Fruit fly (Drosophila melanogaster) whole organism, embryonic: ENCODE data around the gene CG16734.

Experiments
- Ada2b ChIP-seq: fragments of 200-800 bp; sonication (Bioruptor generic); IDR thresholded peaks from 2 replicates; pipeline ENCODE4 v1.3.6; 2022; ENCODE audit warnings: missing biosample characterization, missing genetic modification characterization
- Aef1 ChIP-seq: fragments of 200-800 bp; sonication (Bioruptor generic); IDR thresholded peaks from 3 replicates; pipeline ENCODE4 v1.3.6; 2022; ENCODE audit warnings: missing biosample characterization, missing genetic modification characterization
- Asciz ChIP-seq: fragments of 200-800 bp; sonication (Bioruptor generic); optimal IDR thresholded peaks from 2 replicates; lab custom pipeline; 2017; ENCODE audit warnings: missing biosample characterization, mild to moderate bottlenecking, missing genetic modification characterization, missing genetic modification reagents
- BtbVII ChIP-seq: fragments of 200-800 bp; sonication (Bioruptor generic); optimal IDR thresholded peaks from 3 replicates; lab custom pipeline; 2017; ENCODE audit warnings: missing biosample characterization, mild to moderate bottlenecking, missing genetic modification characterization
- Bteb2 ChIP-seq: fragments of 200-800 bp; sonication (Bioruptor generic); optimal IDR thresholded peaks from 2 replicates; lab custom pipeline; 2016; ENCODE audit warnings: missing biosample characterization, missing genetic modification characterization
- CG10543 ChIP-seq: fragments of 200-800 bp; sonication (Bioruptor generic); optimal IDR thresholded peaks from 3 replicates; lab custom pipeline; 2017; ENCODE audit warnings: missing biosample characterization, mild to moderate bottlenecking, missing genetic modification characterization, moderate library complexity
- CG11398 ChIP-seq: fragments of 200-800 bp; sonication (Bioruptor generic); optimal IDR thresholded peaks from 2 replicates; lab custom pipeline; 2016; ENCODE audit warnings: missing biosample characterization, missing genetic modification characterization
- CG11695 ChIP-seq: fragments of 200-800 bp; sonication (Bioruptor generic); IDR thresholded peaks from 3 replicates; pipeline ENCODE4 v1.3.6; 2022; ENCODE audit warnings: missing biosample characterization, missing genetic modification characterization
- CG13287 ChIP-seq: fragments of 200-800 bp; sonication (Bioruptor generic); IDR thresholded peaks from 2 replicates; pipeline ENCODE4 v1.3.6; 2022; ENCODE audit warnings: missing biosample characterization, missing genetic modification characterization; ENCODE audit not compliant: partially characterized antibody
- CG14667 ChIP-seq: fragments of 200-800 bp; sonication (Bioruptor generic); IDR thresholded peaks from 2 replicates; pipeline ENCODE4 v1.3.6; 2022; ENCODE audit warnings: missing biosample characterization, missing genetic modification characterization
- CG1647 ChIP-seq: fragments of 200-800 bp; sonication (Bioruptor generic); optimal IDR thresholded peaks from 3 replicates; lab custom pipeline; 2016; ENCODE audit warnings: missing biosample characterization, missing genetic modification characterization
- CG17186 ChIP-seq: fragments of 200-800 bp; sonication (Bioruptor generic); optimal IDR thresholded peaks from 3 replicates; lab custom pipeline; 2017; ENCODE audit warnings: missing biosample characterization, missing genetic modification reagents, missing genetic modification characterization
- CG17829 ChIP-seq: fragments of 200-800 bp; optimal IDR thresholded peaks from 2 replicates; lab custom pipeline; 2019; ENCODE audit warnings: missing biosample characterization, mild to moderate bottlenecking, missing genetic modification characterization, moderate library complexity
- CG18011 ChIP-seq: fragments of 200-800 bp; sonication (Bioruptor generic); optimal IDR thresholded peaks from 2 replicates; lab custom pipeline; 2017; ENCODE audit warnings: missing biosample characterization, missing genetic modification characterization, mild to moderate bottlenecking, moderate library complexity, missing genotype
- CG2712 ChIP-seq: fragments of 200-800 bp; optimal IDR thresholded peaks from 3 replicates; lab custom pipeline; 2019; ENCODE audit warnings: missing biosample characterization, mild to moderate bottlenecking, missing genetic modification characterization, moderate library complexity
- CG2889 ChIP-seq: fragments of 200-800 bp; sonication (Bioruptor generic); IDR thresholded peaks from 3 replicates; pipeline ENCODE4 v1.3.6; 2022; ENCODE audit warnings: missing biosample characterization, missing genetic modification characterization
- CG32772 ChIP-seq: fragments of 200-800 bp; sonication (Bioruptor generic); IDR thresholded peaks from 2 replicates; pipeline ENCODE4 v1.3.6; 2022; ENCODE audit warnings: missing biosample characterization, missing genetic modification characterization
- CG3407 ChIP-seq: fragments of 200-800 bp; sonication (Bioruptor generic); optimal IDR thresholded peaks from 2 replicates; lab custom pipeline; 2018; ENCODE audit warnings: missing biosample characterization, mild to moderate bottlenecking, missing genetic modification characterization
- CG4282 ChIP-seq: fragments of 200-800 bp; sonication (Bioruptor generic); optimal IDR thresholded peaks from 2 replicates; lab custom pipeline; 2016; ENCODE audit warnings: missing biosample characterization, missing genetic modification characterization
- CG4360 ChIP-seq: fragments of 200-800 bp; sonication (Bioruptor generic); IDR thresholded peaks from 2 replicates; pipeline ENCODE4 v1.3.6; 2022; ENCODE audit warnings: missing biosample characterization, missing genetic modification characterization
- CG6689 ChIP-seq: fragments of 200-800 bp; sonication (Bioruptor generic); IDR thresholded peaks from 2 replicates; pipeline ENCODE4 v1.3.6; 2022; ENCODE audit warnings: missing biosample characterization, missing genetic modification characterization
- CG6765 ChIP-seq: fragments of 200-800 bp; sonication (Bioruptor generic); optimal IDR thresholded peaks from 3 replicates; lab custom pipeline; 2017; ENCODE audit warnings: missing biosample characterization, mild to moderate bottlenecking, missing genetic modification characterization
- CG7556 ChIP-seq: fragments of 200-800 bp; sonication (Bioruptor generic); optimal IDR thresholded peaks from 2 replicates; lab custom pipeline; 2017; ENCODE audit warnings: missing biosample characterization, mild to moderate bottlenecking, missing genetic modification characterization
- D ChIP-seq, 2 experiments: fragments of 200-800 bp in 1 of 2; fragments of >200 bp in 1 of 2; sonication (Bioruptor generic) in 1 of 2; optimal IDR thresholded peaks; 2 replicates in 1 of 2; 3 replicates in 1 of 2; lab custom pipeline; 2017; ENCODE audit warnings: mild to moderate bottlenecking in 1 of 2, missing biosample characterization in 1 of 2, missing genetic modification characterization in 1 of 2, missing genetic modification reagents in 1 of 2
- Dbx ChIP-seq: fragments of 200-800 bp; sonication (Bioruptor generic); IDR thresholded peaks from 3 replicates; pipeline ENCODE4 v1.3.6; 2022; ENCODE audit warnings: missing biosample characterization, missing genetic modification characterization
- Eip74EF ChIP-seq, 2 experiments: fragments of 200-800 bp in 1 of 2; fragments of >200 bp in 1 of 2; sonication (Bioruptor generic) in 1 of 2; optimal IDR thresholded peaks; 2 replicates each; lab custom pipeline; 2017 to 2019; ENCODE audit warnings: missing biosample characterization in 2 of 2, missing genetic modification characterization in 2 of 2, mild to moderate bottlenecking in 1 of 2, moderate library complexity in 1 of 2
- HmgZ ChIP-seq: fragments of 200-800 bp; sonication (Bioruptor generic); optimal IDR thresholded peaks from 2 replicates; lab custom pipeline; 2018; ENCODE audit warnings: missing biosample characterization, mild to moderate bottlenecking, missing genetic modification characterization
- MBD-R2 ChIP-seq: fragments of 200-800 bp; sonication (Bioruptor generic); IDR thresholded peaks from 2 replicates; pipeline ENCODE4 v1.3.6; 2022; ENCODE audit warnings: missing biosample characterization, missing genetic modification characterization
- Meics ChIP-seq: fragments of 200-800 bp; sonication (Bioruptor generic); optimal IDR thresholded peaks from 2 replicates; lab custom pipeline; 2017; ENCODE audit warnings: missing biosample characterization, mild to moderate bottlenecking, missing genetic modification characterization
- NK7.1 ChIP-seq: fragments of 200-800 bp; sonication (Bioruptor generic); optimal IDR thresholded peaks from 3 replicates; lab custom pipeline; 2016; ENCODE audit warnings: missing biosample characterization, missing genetic modification characterization
- Poxn ChIP-seq: fragments of 200-800 bp; sonication (Bioruptor generic); IDR thresholded peaks from 2 replicates; pipeline ENCODE4 v1.3.6; 2022; ENCODE audit warnings: missing biosample characterization, missing genetic modification characterization
- Scr ChIP-seq: fragments of 200-800 bp; sonication (Bioruptor generic); IDR thresholded peaks from 2 replicates; pipeline ENCODE4 v1.3.6; 2022; ENCODE audit warnings: missing biosample characterization, missing genetic modification characterization; ENCODE audit not compliant: partially characterized antibody
- Tbp ChIP-seq: fragments of >200 bp; optimal IDR thresholded peaks from 2 replicates; lab custom pipeline; 2018; ENCODE audit warnings: missing biosample characterization, missing genetic modification characterization
- YL-1 ChIP-seq: fragments of 200-800 bp; sonication (Bioruptor generic); optimal IDR thresholded peaks from 3 replicates; lab custom pipeline; 2017; ENCODE audit warnings: missing biosample characterization, mild to moderate bottlenecking, missing genetic modification characterization
- fd102C ChIP-seq: fragments of 200-800 bp; sonication (Bioruptor generic); optimal IDR thresholded peaks from 2 replicates; lab custom pipeline; 2018; ENCODE audit warnings: missing biosample characterization, mild to moderate bottlenecking, missing genetic modification characterization, moderate library complexity
- gcm2 ChIP-seq: fragments of 200-800 bp; sonication (Bioruptor generic); optimal IDR thresholded peaks from 2 replicates; lab custom pipeline; 2016; ENCODE audit warnings: missing biosample characterization, missing genetic modification characterization
- gem ChIP-seq: fragments of 200-800 bp; sonication (Bioruptor generic); optimal IDR thresholded peaks from 2 replicates; lab custom pipeline; 2019; ENCODE audit warnings: missing biosample characterization, mild to moderate bottlenecking, missing genetic modification characterization, moderate library complexity
- grau ChIP-seq: fragments of 200-800 bp; optimal IDR thresholded peaks from 3 replicates; lab custom pipeline; 2019; ENCODE audit warnings: missing biosample characterization, mild to moderate bottlenecking, missing genetic modification characterization, moderate library complexity
- gro ChIP-seq: fragments of 200-800 bp; sonication (Bioruptor generic); optimal IDR thresholded peaks from 2 replicates; lab custom pipeline; 2016; ENCODE audit warnings: missing biosample characterization, missing genetic modification characterization
- hth ChIP-seq: fragments of >200 bp; optimal IDR thresholded peaks from 2 replicates; lab custom pipeline; 2017; ENCODE audit warnings: inconsistent platforms
- nerfin-1 ChIP-seq: fragments of 200-800 bp; sonication (Bioruptor generic); optimal IDR thresholded peaks from 3 replicates; lab custom pipeline; 2019; ENCODE audit warnings: missing biosample characterization, mild to moderate bottlenecking, missing genetic modification characterization, moderate library complexity
- oc ChIP-seq: fragments of 200-800 bp; sonication (Bioruptor generic); optimal IDR thresholded peaks from 2 replicates; lab custom pipeline; 2018; ENCODE audit warnings: missing biosample characterization, mild to moderate bottlenecking, missing genetic modification characterization, moderate library complexity
- peb ChIP-seq: fragments of 200-800 bp; sonication (Bioruptor generic); IDR thresholded peaks from 2 replicates; pipeline ENCODE4 v1.3.6; 2022; ENCODE audit warnings: missing biosample characterization, missing genetic modification characterization
- ro ChIP-seq: fragments of 200-800 bp; sonication (Bioruptor generic); IDR thresholded peaks from 2 replicates; pipeline ENCODE4 v1.3.6; 2022; ENCODE audit warnings: missing biosample characterization, missing genetic modification characterization
- sens-2 ChIP-seq: fragments of 200-800 bp; sonication (Bioruptor generic); IDR thresholded peaks from 2 replicates; pipeline ENCODE4 v1.3.6; 2022; ENCODE audit warnings: missing biosample characterization, missing genetic modification characterization
- slou ChIP-seq: fragments of 200-800 bp; sonication (Bioruptor generic); optimal IDR thresholded peaks from 3 replicates; lab custom pipeline; 2016; ENCODE audit warnings: missing biosample characterization, missing genetic modification characterization
- sna ChIP-seq: fragments of 200-800 bp; sonication (Bioruptor generic); IDR thresholded peaks from 2 replicates; pipeline ENCODE4 v1.3.6; 2022; ENCODE audit warnings: missing biosample characterization, missing genetic modification characterization; ENCODE audit not compliant: partially characterized antibody
- so ChIP-seq: fragments of 200-800 bp; sonication (Bioruptor generic); IDR thresholded peaks from 3 replicates; pipeline ENCODE4 v1.3.6; 2022; ENCODE audit warnings: missing biosample characterization, missing genetic modification characterization
- unpg ChIP-seq: fragments of 200-800 bp; sonication (Bioruptor generic); optimal IDR thresholded peaks from 3 replicates; lab custom pipeline; 2018; ENCODE audit warnings: missing biosample characterization, mild to moderate bottlenecking, missing genetic modification characterization, moderate library complexity
- vnd ChIP-seq: fragments of 200-800 bp; sonication (Bioruptor generic); IDR thresholded peaks from 3 replicates; pipeline ENCODE4 v1.3.6; 2022; ENCODE audit warnings: missing biosample characterization, missing genetic modification characterization; ENCODE audit not compliant: partially characterized antibody
- vvl ChIP-seq: fragments of 200-800 bp; sonication (Bioruptor generic); IDR thresholded peaks from 2 replicates; pipeline ENCODE4 v1.3.6; 2022; ENCODE audit warnings: missing biosample characterization, missing genetic modification characterization

Gene CG16734

DNA sequence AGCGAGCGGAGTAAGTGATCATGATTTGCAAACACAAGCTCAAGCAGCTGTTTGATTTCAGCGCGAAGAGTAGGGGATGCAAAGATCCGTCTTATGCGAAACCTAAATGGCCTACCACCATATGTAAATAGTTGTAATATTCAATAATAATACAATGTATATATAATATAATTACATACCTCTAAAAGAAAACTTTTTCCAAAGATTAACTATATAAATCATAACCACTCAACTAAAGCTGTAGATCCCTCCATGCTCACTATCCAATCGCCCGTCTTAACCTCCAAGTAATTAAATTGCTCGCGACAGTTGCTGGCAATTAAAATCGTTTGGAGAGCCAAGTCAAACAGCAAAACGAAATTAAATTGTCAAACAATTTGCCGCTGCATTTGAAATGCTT, 27.5 kb upstream of the CG16734 start (continued):
- no peak for TF ChIP-seq CG1647 (GFP tag; lab: Kevin White, UChicago)
- peak; percentile 80 for TF ChIP-seq Aef1
- TF ChIP-seq CG2889 (GFP tag; lab: Robert Waterston, UW) = peak; percentile 58; the same call in 2 of the 3 replicates
- TF ChIP-seq peb (GFP tag; lab: Robert Waterston, UW) = no peak
- TF ChIP-seq Poxn (GFP tag; lab: Robert Waterston, UW) = peak; percentile 63; the same call in 1 of the 2 replicates
- no peak for TF ChIP-seq CG10543
- no peak for TF ChIP-seq fd102C (GFP tag; lab: Kevin White, UChicago)
- TF ChIP-seq oc (tag; lab: Kevin White, UChicago) = no peak
- TF ChIP-seq D (optimal IDR thresholded peaks at IDR 0.05; lab: Kevin White, UChicago) = no peak
- TF ChIP-seq D (GFP tag; optimal IDR thresholded peaks at IDR 0.05; lab: Kevin White, UChicago) = peak; percentile 6
- TF ChIP-seq unpg (GFP tag; lab: Kevin White, UChicago) = peak; percentile 77
- TF ChIP-seq sna = no peak
- peak; percentile 89 for TF ChIP-seq Meics (GFP tag; lab: Kevin White, UChicago)
- TF ChIP-seq gem = peak; percentile 89
- no peak for TF ChIP-seq HmgZ (tag; lab: Kevin White, UChicago)
- TF ChIP-seq BtbVII (GFP tag; lab: Kevin White, UChicago) = peak; percentile 63
- no peak for TF ChIP-seq Bteb2
- TF ChIP-seq CG6689 (GFP tag; lab: Robert Waterston, UW) = peak; percentile 85
- no peak for TF ChIP-seq Tbp (GFP tag; lab: Kevin White, UChicago)
- no peak for TF ChIP-seq ro (GFP tag; lab: Robert Waterston, UW)
- TF ChIP-seq so = peak; percentile 63; the same call in 1 of the 3 replicates
- no peak for TF ChIP-seq gro (GFP tag; lab: Kevin White, UChicago)
- TF ChIP-seq YL-1 (GFP tag; lab: Kevin White, UChicago) = no peak
- TF ChIP-seq vnd (GFP tag; lab: Robert Waterston, UW) = no peak
- TF ChIP-seq Asciz (GFP tag; lab: Kevin White, UChicago) = no peak
- TF ChIP-seq CG2712 (tag; lab: Kevin White, UChicago) = peak; percentile 75
- TF ChIP-seq CG6765 = peak; percentile 46
- TF ChIP-seq CG3407 = no peak
- TF ChIP-seq vvl = peak; percentile 65; the same call in 1 of the 2 replicates
- no peak for TF ChIP-seq CG4282
- no peak for TF ChIP-seq CG17186 (GFP tag; lab: Kevin White, UChicago)
- peak; percentile 17 for TF ChIP-seq CG18011 (GFP tag; lab: Kevin White, UChicago)
- no peak for TF ChIP-seq CG4360
- peak; percentile 18 for TF ChIP-seq CG17829
- TF ChIP-seq hth (lab: Kevin White, UChicago) = no peak
- TF ChIP-seq Eip74EF (GFP tag; optimal IDR thresholded peaks at IDR 0.05; lab: Kevin White, UChicago) = peak in 1 of 2 experiments; percentile 13
- TF ChIP-seq Scr (GFP tag; lab: Robert Waterston, UW) = no peak
- peak; percentile 81 for TF ChIP-seq Dbx
- no peak for TF ChIP-seq sens-2 (GFP tag; lab: Robert Waterston, UW)
- TF ChIP-seq nerfin-1 (tag; lab: Kevin White, UChicago) = no peak
- peak; percentile 81 for TF ChIP-seq grau (tag; lab: Kevin White, UChicago)
- no peak for TF ChIP-seq CG11398 (GFP tag; lab: Kevin White, UChicago)
- peak; percentile 76 for TF ChIP-seq CG7556
- TF ChIP-seq CG32772 (GFP tag; lab: Robert Waterston, UW) = peak; percentile 26; the same call in 1 of the 2 replicates
- TF ChIP-seq NK7.1 (GFP tag; lab: Kevin White, UChicago) = no peak
- peak; percentile 67 for TF ChIP-seq CG14667 (GFP tag; lab: Robert Waterston, UW)
- TF ChIP-seq CG11695 (GFP tag; lab: Robert Waterston, UW) = peak; percentile 77
- peak; percentile 39; the same call in 1 of the 2 replicates for TF ChIP-seq MBD-R2 (GFP tag; lab: Robert Waterston, UW)
- TF ChIP-seq CG13287 (GFP tag; lab: Robert Waterston, UW) = no peak
- no peak for TF ChIP-seq slou (GFP tag; lab: Kevin White, UChicago)
- TF ChIP-seq Ada2b = peak; percentile 81
- no peak for TF ChIP-seq gcm2
